Worm (Caenorhabditis elegans): ENCODE data around the gene ZK285.2.
"Not testable (repeated sequence)": the region's sequence is repeated elsewhere in the genome, so short reads cannot be mapped to it uniquely, and the experiment has no call there.

ce11 chrV:16041925-16042742, 4.5 kb upstream of the ZK285.2 start, which contains the start of the genes his-2 and his-1:
- TF ChIP-seq flt-1 (GFP tag; IDR thresholded peaks at IDR 0.05) (peak; percentile 81), klf-2 (GFP tag; conservative IDR thresholded peaks at IDR 0.05) (0 out of 2 replicates have a peak, but pooled peaks have one; percentile 3), ztf-23 (GFP tag; IDR thresholded peaks at IDR 0.05) (0 out of 2 replicates have a peak, but pooled peaks have one; percentile 35)
- TF ChIP-seq med-1 (GFP tag; optimal IDR thresholded peaks at IDR 0.05; ENCODE audit: insufficient read depth); ztf-29 (GFP tag; IDR thresholded peaks at IDR 0.05); T22C8.4 (GFP tag; IDR thresholded peaks at IDR 0.05); cog-1 (tag; optimal IDR thresholded peaks at IDR 0.05): not testable (repeated sequence)

Data from whole organism, midembryonic.